Worm (Caenorhabditis elegans) whole organism, mixed stage, embryonic: ENCODE results near the gene C10A4.9.
A peak's percentile ranks its signal among the peaks of the same experiment; 100 is the strongest.

Source experiments
- M03D4.4 ChIP-seq: sonication (generic microtip); optimal IDR thresholded peaks from 2 replicates; lab custom pipeline; 2017; ENCODE audit warnings: mild to moderate bottlenecking, missing genetic modification characterization, missing compliant biosample characterization
- bed-3 ChIP-seq: fragments of 200-800 bp; sonication (Bioruptor generic); optimal IDR thresholded peaks from 3 replicates; lab custom pipeline; 2018; ENCODE audit warnings: mild to moderate bottlenecking, missing genetic modification characterization, moderate library complexity, missing compliant biosample characterization
- ceh-39 ChIP-seq: fragments of 150-350 bp; optimal IDR thresholded peaks from 2 replicates; lab custom pipeline; 2014; ENCODE audit warnings: missing biosample characterization, missing genetic modification characterization
- ceh-43 ChIP-seq: fragments of 200-800 bp; sonication (Bioruptor generic); optimal IDR thresholded peaks from 2 replicates; lab custom pipeline; 2018; ENCODE audit warnings: mild to moderate bottlenecking, missing genetic modification characterization, moderate library complexity, missing compliant biosample characterization
- ces-1 ChIP-seq: fragments of 150-350 bp; optimal IDR thresholded peaks from 2 replicates; lab custom pipeline; 2014; ENCODE audit warnings: missing biosample characterization, missing genetic modification reagents, missing genetic modification characterization
- cnd-1 ChIP-seq: fragments of 200-800 bp; sonication (Bioruptor generic); optimal IDR thresholded peaks from 2 replicates; lab custom pipeline; 2018; ENCODE audit warnings: mild to moderate bottlenecking, missing genetic modification characterization, missing compliant biosample characterization
- drap-1 ChIP-seq: fragments of 200-800 bp; sonication (Bioruptor generic); optimal IDR thresholded peaks from 3 replicates; lab custom pipeline; 2018; ENCODE audit warnings: mild to moderate bottlenecking, missing genetic modification characterization, missing compliant biosample characterization
- elt-1 ChIP-seq: sonication (generic microtip); optimal IDR thresholded peaks from 2 replicates; lab custom pipeline; 2017; ENCODE audit warnings: missing genetic modification characterization, mild to moderate bottlenecking, missing compliant biosample characterization, antibody characterized with exemption, moderate library complexity, borderline replicate concordance; ENCODE audit not compliant: insufficient read depth
- ham-2 ChIP-seq: fragments of 200-800 bp; sonication (Bioruptor generic); optimal IDR thresholded peaks from 2 replicates; lab custom pipeline; 2018; ENCODE audit warnings: mild to moderate bottlenecking, missing genetic modification characterization, missing compliant biosample characterization
- hlh-1 ChIP-seq: fragments of 150-350 bp; optimal IDR thresholded peaks from 2 replicates; lab custom pipeline; 2014; ENCODE audit warnings: missing biosample characterization, missing genetic modification reagents, missing genetic modification characterization
- lin-13 ChIP-seq: fragments of 150-350 bp; optimal IDR thresholded peaks from 2 replicates; lab custom pipeline; 2014; ENCODE audit warnings: missing biosample characterization, missing genetic modification characterization
- lin-32 ChIP-seq: fragments of 200-800 bp; sonication (Bioruptor generic); optimal IDR thresholded peaks from 2 replicates; lab custom pipeline; 2018; ENCODE audit warnings: mild to moderate bottlenecking, missing genetic modification characterization, missing compliant biosample characterization
- lsy-2 ChIP-seq: fragments of 150-350 bp; optimal IDR thresholded peaks from 2 replicates; lab custom pipeline; 2014; ENCODE audit warnings: missing biosample characterization, missing genetic modification characterization
- mls-2 ChIP-seq: sonication (generic microtip); optimal IDR thresholded peaks from 2 replicates; lab custom pipeline; 2016; ENCODE audit warnings: mild to moderate bottlenecking, missing genetic modification characterization, moderate library complexity, missing compliant biosample characterization
- nhr-2 ChIP-seq: fragments of 150-350 bp; optimal IDR thresholded peaks from 2 replicates; lab custom pipeline; 2014; ENCODE audit warnings: missing biosample characterization, missing genetic modification characterization
- nhr-237 ChIP-seq: fragments of 150-350 bp; optimal IDR thresholded peaks from 2 replicates; lab custom pipeline; 2014; ENCODE audit warnings: missing biosample characterization, missing genetic modification characterization
- nhr-28 ChIP-seq: fragments of 150-350 bp; optimal IDR thresholded peaks from 2 replicates; lab custom pipeline; 2014; ENCODE audit warnings: missing biosample characterization, missing genetic modification characterization
- pha-4 ChIP-seq: fragments of 150-350 bp; optimal IDR thresholded peaks from 2 replicates; lab custom pipeline; 2018; ENCODE audit warnings: missing biosample characterization, missing genetic modification reagents, missing genetic modification characterization
- sem-2 ChIP-seq: fragments of 200-800 bp; sonication (Bioruptor generic); optimal IDR thresholded peaks from 2 replicates; lab custom pipeline; 2018; ENCODE audit warnings: mild to moderate bottlenecking, missing genetic modification characterization, missing compliant biosample characterization
- sptf-1 ChIP-seq: sonication (generic microtip); optimal IDR thresholded peaks from 2 replicates; lab custom pipeline; 2017; ENCODE audit warnings: mild to moderate bottlenecking, missing genetic modification characterization, moderate library complexity, missing compliant biosample characterization
- tbx-8 ChIP-seq: fragments of 200-800 bp; sonication (Bioruptor generic); optimal IDR thresholded peaks from 2 replicates; lab custom pipeline; 2018; ENCODE audit warnings: mild to moderate bottlenecking, missing genetic modification characterization, moderate library complexity, missing compliant biosample characterization
- unc-39 ChIP-seq: fragments of 150-350 bp; optimal IDR thresholded peaks from 2 replicates; lab custom pipeline; 2014; ENCODE audit warnings: missing biosample characterization, missing genetic modification characterization
- zip-8 ChIP-seq: fragments of 150-350 bp; optimal IDR thresholded peaks from 2 replicates; lab custom pipeline; 2014; ENCODE audit warnings: missing biosample characterization, missing genetic modification characterization

C10A4.9 gene

DNA sequence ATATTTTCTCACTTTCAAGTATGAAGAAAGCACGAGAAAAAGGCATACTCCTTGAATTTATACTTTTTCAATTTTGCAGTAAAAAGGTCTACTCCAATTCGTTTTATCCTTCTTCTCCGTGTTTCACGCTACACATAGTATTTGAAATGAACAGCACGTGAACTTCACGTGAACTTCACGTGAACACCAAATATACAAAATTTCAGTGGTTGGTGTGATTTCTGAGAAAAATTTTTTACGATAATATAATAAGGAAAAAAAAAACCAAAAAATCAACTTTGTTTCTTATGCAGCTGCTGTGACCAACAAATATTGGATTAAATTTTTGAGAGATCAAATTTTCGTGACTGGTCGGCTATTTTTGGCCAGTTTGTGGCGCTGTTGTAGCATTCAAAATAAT, 25.8 kb downstream of the C10A4.9 start:
- TF ChIP-seq lin-13 (tag; lab: Kevin White, UChicago) = no peak
- TF ChIP-seq ham-2 (GFP tag; lab: Kevin White, UChicago) = no peak
- no peak for TF ChIP-seq mls-2

DNA sequence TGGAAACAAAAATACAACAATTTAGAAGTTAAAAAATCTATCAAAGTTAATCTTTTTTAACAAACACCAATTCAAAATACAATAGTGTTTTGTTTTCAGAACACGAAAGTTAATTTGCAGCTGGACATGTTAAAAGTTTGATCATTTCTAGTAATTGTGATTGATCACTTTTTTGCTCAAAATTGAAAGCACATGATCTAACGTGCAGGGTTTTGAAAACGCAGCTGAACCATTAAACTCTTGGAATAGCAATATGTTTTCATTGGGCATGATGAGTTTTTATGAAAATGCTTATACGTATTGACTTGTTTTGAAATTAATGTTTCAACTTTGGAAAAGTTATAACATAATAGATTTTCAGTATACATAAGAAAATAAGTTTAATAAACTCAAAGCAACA, 26.7 kb downstream of the C10A4.9 start:
- TF ChIP-seq lin-13 (tag; lab: Kevin White, UChicago) (no peak), unc-39 (tag; lab: Kevin White, UChicago) (no peak), ham-2 (GFP tag; lab: Kevin White, UChicago) (no peak), nhr-2 (tag; lab: Kevin White, UChicago) (no peak), bed-3 (GFP tag; lab: Kevin White, UChicago) (no peak), sem-2 (GFP tag; lab: Kevin White, UChicago) (no peak)

DNA sequence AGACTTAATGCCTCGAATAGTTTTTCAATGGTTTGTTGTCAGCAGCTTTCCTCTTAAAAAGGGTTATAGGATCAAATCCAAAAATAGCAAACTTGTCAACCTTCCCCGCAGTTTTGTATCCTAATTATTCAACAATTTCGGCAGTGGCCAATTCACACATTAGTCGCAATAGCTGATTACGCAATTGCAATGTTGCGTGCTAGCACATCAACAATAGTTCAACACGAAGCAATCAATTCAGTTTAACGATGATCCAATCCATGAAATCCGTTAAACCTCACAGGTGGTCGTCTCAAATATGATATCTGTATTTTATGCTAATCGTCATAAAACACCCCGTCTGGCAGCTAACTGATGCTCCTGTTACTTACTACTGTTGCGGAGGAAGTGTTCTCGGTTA, 31.9 kb downstream of the C10A4.9 start:
- TF ChIP-seq cnd-1 (tag; lab: Kevin White, UChicago) (peak; percentile 5), M03D4.4 (tag; lab: Kevin White, UChicago) (no peak), nhr-2 (tag; lab: Kevin White, UChicago) (peak; percentile 79), zip-8 (peak; percentile 66)

DNA sequence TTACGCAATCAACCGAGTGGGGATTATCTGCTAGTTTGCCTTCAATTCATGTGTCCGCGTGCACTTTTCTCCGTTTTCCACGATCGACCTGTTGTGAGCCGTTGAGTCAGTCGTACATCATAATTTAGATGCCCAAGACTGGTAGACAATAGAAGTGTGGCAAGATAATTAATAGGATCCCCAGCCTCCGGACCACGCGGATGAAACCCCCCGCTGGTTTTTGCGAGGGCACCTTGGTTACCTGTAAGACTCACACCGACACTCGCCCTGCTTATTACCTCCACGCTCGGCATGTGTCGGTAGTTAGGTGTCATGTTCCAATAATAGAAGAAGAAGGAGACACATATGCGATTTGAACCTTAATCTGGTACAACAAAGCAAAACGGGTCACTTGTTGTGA, 35.3 kb downstream of the C10A4.9 start:
- TF ChIP-seq ces-1 (no peak), sptf-1 (tag; lab: Kevin White, UChicago) (no peak), nhr-2 (tag; lab: Kevin White, UChicago) (peak; percentile 30), unc-39 (tag; lab: Kevin White, UChicago) (peak; percentile 53), ceh-39 (tag; lab: Kevin White, UChicago) (no peak), ceh-43 (peak; percentile 24)
- TF ChIP-seq, all 35 proteins: peak for 3

DNA sequence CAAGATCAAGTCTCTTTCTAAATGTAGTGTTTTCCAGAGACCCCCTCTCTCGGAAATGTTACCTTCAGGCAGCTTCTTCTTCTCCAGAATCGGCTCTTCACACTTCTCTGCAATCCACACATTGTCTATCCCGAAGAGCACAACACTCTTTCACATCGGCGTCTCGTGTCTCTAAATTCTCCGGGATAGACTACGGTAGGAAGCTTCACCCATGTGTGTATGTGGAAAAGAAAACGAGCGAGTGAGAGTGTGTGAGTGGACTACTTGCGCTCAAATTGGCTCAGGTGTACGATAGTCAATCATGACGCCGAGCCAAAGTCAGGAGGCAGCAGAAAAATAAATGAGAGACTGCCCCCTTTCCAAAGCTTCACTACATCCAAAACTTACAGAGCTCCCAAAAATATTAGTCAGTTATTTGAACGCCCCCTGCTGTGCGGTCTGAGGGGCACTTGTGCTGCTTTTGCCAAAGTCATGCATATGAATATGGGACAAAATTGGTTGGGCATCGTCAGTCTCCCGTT, 36.5 kb downstream of the C10A4.9 start:
- TF ChIP-seq nhr-2 (tag; lab: Kevin White, UChicago) (no peak), ces-1 (peak; percentile 29), cnd-1 (tag; lab: Kevin White, UChicago) (peak; percentile 35), zip-8 (no peak), drap-1 (no peak), lsy-2 (tag; lab: Kevin White, UChicago) (peak; percentile 64), nhr-28 (tag; lab: Kevin White, UChicago) (no peak), tbx-8 (GFP tag; lab: Kevin White, UChicago) (no peak)

DNA sequence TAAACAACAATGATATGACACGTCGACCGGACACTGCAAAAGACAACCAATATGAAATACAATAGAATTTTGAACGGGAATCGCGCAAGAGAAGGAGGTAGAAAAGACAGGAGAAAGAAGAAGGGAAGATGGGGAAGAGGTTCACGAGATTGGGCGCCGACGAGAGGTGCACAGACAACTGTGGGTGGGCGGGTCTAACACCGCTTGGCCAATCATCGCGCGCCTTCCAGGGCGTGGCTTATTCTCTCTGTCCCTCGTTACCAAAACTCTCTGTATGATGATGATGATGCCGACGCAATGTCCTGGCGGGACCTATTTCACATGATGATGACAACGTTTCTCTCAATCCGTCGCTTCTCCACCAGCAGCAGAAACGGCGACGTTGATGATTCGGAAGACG, 39.8 kb downstream of the C10A4.9 start:
- TF ChIP-seq cnd-1 (tag; lab: Kevin White, UChicago) (no peak), ceh-43 (no peak), lsy-2 (tag; lab: Kevin White, UChicago) (peak; percentile 61), M03D4.4 (tag; lab: Kevin White, UChicago) (no peak), sem-2 (GFP tag; lab: Kevin White, UChicago) (no peak), bed-3 (GFP tag; lab: Kevin White, UChicago) (no peak), drap-1 (peak; percentile 24)

DNA sequence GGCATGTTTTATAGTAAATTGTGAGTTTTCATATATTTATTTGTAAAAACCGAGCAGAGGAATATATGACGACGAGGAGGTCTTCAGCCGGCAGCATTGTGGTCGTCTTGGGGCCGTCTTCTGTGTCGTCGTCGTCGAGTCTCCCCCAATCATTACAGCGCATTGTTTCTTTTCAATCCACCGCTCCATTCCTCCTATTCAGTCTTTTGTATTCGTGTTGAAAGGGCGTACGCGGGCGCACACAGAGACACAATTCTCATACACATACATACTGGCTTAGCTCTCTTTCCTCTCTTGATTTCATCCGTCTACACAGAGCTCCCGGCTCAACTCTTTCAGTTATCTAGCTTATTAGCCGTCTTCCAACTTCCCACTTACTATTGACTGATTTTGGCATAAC, 43.0 kb downstream of the C10A4.9 start, which contains the start of gene sox-2:
Gene sox-2, minus strand, starts transcription at position 100 of the 400 bp plus-strand sequence.
- TF ChIP-seq cnd-1 (tag; lab: Kevin White, UChicago) = no peak
- TF ChIP-seq pha-4 (tag; lab: Kevin White, UChicago) = no peak
- no peak for TF ChIP-seq lin-13 (tag; lab: Kevin White, UChicago)
- TF ChIP-seq ceh-43 = no peak
- TF ChIP-seq tbx-8 (GFP tag; lab: Kevin White, UChicago) = no peak
- TF ChIP-seq hlh-1 (tag; lab: Kevin White, UChicago) = no peak
- no peak for TF ChIP-seq mls-2
- TF ChIP-seq nhr-237 (tag; lab: Kevin White, UChicago) = no peak
- TF ChIP-seq ces-1 = no peak
- TF ChIP-seq nhr-28 (tag; lab: Kevin White, UChicago) = no peak
- TF ChIP-seq elt-1 (tag; lab: Kevin White, UChicago) = no peak
- TF ChIP-seq lin-32 = no peak
- TF ChIP-seq M03D4.4 (tag; lab: Kevin White, UChicago) = no peak

DNA sequence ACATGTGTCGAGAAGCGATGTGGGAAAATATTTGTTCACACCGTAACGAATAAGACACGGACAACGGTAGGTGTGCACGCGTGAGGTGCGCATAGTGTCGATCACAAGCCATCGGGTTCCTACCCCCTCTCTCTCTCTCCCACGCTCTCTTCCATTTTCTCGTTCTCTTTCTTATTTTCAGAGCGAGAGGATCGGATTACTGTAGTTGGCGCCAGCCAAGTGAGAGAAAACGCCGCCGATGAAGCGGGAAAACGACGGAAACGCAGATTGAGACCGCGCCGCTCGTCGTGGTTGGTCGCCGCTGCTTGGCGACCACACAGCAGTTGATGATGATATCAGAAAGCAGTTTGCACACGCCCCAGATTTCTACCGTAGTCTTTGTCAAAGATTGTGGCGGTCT, 43.7 kb downstream of the C10A4.9 start:
- TF ChIP-seq ceh-43 = no peak
- peak; percentile 14 for TF ChIP-seq cnd-1 (tag; lab: Kevin White, UChicago)
